Worm (Caenorhabditis elegans) whole organism, young adult: Measurements from ENCODE around the gene pcf-11.

Source experiments
- B0035.1 ChIP-seq: sonication (generic microtip); optimal IDR thresholded peaks from 2 replicates; lab custom pipeline; 2016; ENCODE audit warnings: missing genetic modification characterization, mild to moderate bottlenecking, missing compliant biosample characterization, missing genotype, missing genetic modification reagents
- B0261.1 ChIP-seq: sonication (generic microtip); optimal IDR thresholded peaks from 2 replicates; lab custom pipeline; 2016; ENCODE audit warnings: mild to moderate bottlenecking, missing genetic modification characterization, moderate library complexity, missing compliant biosample characterization
- B0336.3 ChIP-seq: fragments of 200-800 bp; sonication (Bioruptor generic); IDR thresholded peaks from 2 replicates; pipeline ENCODE4 v1.3.6; 2022; ENCODE audit warnings: missing genetic modification characterization, missing compliant biosample characterization
- F23B12.7 ChIP-seq: sonication (generic microtip); optimal IDR thresholded peaks from 2 replicates; lab custom pipeline; 2017; ENCODE audit warnings: missing genetic modification characterization, mild to moderate bottlenecking, missing compliant biosample characterization, antibody characterized with exemption, moderate library complexity; ENCODE audit not compliant: insufficient read depth
- F33H1.4 ChIP-seq: fragments of 200-800 bp; sonication (Bioruptor generic); IDR thresholded peaks from 2 replicates; pipeline ENCODE4 v1.3.6; 2022; ENCODE audit warnings: missing genetic modification reagents, missing genetic modification characterization, missing compliant biosample characterization
- F49E8.2 ChIP-seq: sonication (generic microtip); optimal IDR thresholded peaks from 3 replicates; lab custom pipeline; 2017; ENCODE audit warnings: missing genetic modification characterization, mild to moderate bottlenecking, missing compliant biosample characterization, antibody characterized with exemption, moderate library complexity; ENCODE audit not compliant: insufficient read depth
- K11D2.4 ChIP-seq: fragments of 200-800 bp; sonication (Bioruptor generic); IDR thresholded peaks from 2 replicates; pipeline ENCODE4 v1.3.6; 2022; ENCODE audit warnings: missing genetic modification reagents, missing genetic modification characterization, missing compliant biosample characterization
- K12H6.12 ChIP-seq: fragments of 200-800 bp; sonication (Bioruptor generic); optimal IDR thresholded peaks from 2 replicates; lab custom pipeline; 2018; ENCODE audit warnings: mild to moderate bottlenecking, missing genetic modification characterization, missing compliant biosample characterization
- Y53F4B.3 ChIP-seq: fragments of 200-800 bp; sonication (Bioruptor generic); IDR thresholded peaks from 2 replicates; pipeline ENCODE4 v1.3.6; 2022; ENCODE audit warnings: missing genetic modification reagents, missing genetic modification characterization, missing compliant biosample characterization
- Y56A3A.18 ChIP-seq: fragments of 200-800 bp; sonication (Bioruptor generic); IDR thresholded peaks from 2 replicates; pipeline ENCODE4 v1.3.6; 2022; ENCODE audit warnings: missing genetic modification reagents, missing genetic modification characterization, missing compliant biosample characterization
- Y67H2A.10 ChIP-seq: fragments of 200-800 bp; sonication (Bioruptor generic); conservative IDR thresholded peaks from 2 replicates; pipeline ENCODE4 v1.3.6; 2022; ENCODE audit warnings: missing genetic modification reagents, missing genetic modification characterization, missing compliant biosample characterization
- Y79H2A.3 ChIP-seq: fragments of 200-800 bp; sonication (Bioruptor generic); conservative IDR thresholded peaks from 2 replicates; pipeline ENCODE4 v1.3.6; 2022; ENCODE audit warnings: missing genetic modification reagents, missing genetic modification characterization, missing compliant biosample characterization
- ZK185.1 ChIP-seq: sonication (generic microtip); optimal IDR thresholded peaks from 2 replicates; lab custom pipeline; 2016; ENCODE audit warnings: mild to moderate bottlenecking, missing genetic modification characterization, missing compliant biosample characterization; ENCODE audit not compliant: poor library complexity, severe bottlenecking
- ama-1 ChIP-seq, 3 experiments: fragments of 150-350 bp in 1 of 3; sonication (generic microtip) in 2 of 3; optimal IDR thresholded peaks; 2 replicates each; lab custom pipeline; 2014 to 2018; ENCODE audit warnings: missing biosample characterization in 2 of 3, missing genetic modification characterization in 2 of 3, missing genetic modification reagents in 2 of 3
- athp-1 ChIP-seq: sonication (generic microtip); optimal IDR thresholded peaks from 2 replicates; lab custom pipeline; 2017; ENCODE audit warnings: mild to moderate bottlenecking, missing genetic modification characterization, missing compliant biosample characterization
- attf-5 ChIP-seq: fragments of 200-800 bp; sonication (Bioruptor generic); optimal IDR thresholded peaks from 2 replicates; lab custom pipeline; 2018; ENCODE audit warnings: mild to moderate bottlenecking, missing genetic modification characterization, missing compliant biosample characterization
- attf-6 ChIP-seq: fragments of 200-800 bp; sonication (Bioruptor generic); IDR thresholded peaks from 2 replicates; pipeline ENCODE4 v1.3.6; 2022; ENCODE audit warnings: missing genetic modification reagents, missing genetic modification characterization, missing compliant biosample characterization
- cebp-1 ChIP-seq, 2 experiments: fragments of 200-800 bp in 1 of 2; sonication (Bioruptor generic) in 1 of 2; sonication (generic microtip) in 1 of 2; IDR thresholded peaks in 1 of 2; optimal IDR thresholded peaks in 1 of 2; 2 replicates each; pipeline versions ENCODE4 v1.3.6 to Lab custom; 2017 to 2022; ENCODE audit warnings: missing compliant biosample characterization in 2 of 2, missing genetic modification characterization in 2 of 2, mild to moderate bottlenecking in 1 of 2, missing genetic modification reagents in 1 of 2, moderate library complexity in 1 of 2
- cebp-2 ChIP-seq: fragments of 200-800 bp; sonication (Bioruptor generic); IDR thresholded peaks from 2 replicates; pipeline ENCODE4 v1.3.6; 2022; ENCODE audit warnings: missing genetic modification characterization, missing compliant biosample characterization
- ceh-100 ChIP-seq: fragments of 200-800 bp; sonication (Bioruptor generic); IDR thresholded peaks from 2 replicates; pipeline ENCODE4 v1.3.6; 2022; ENCODE audit warnings: missing genetic modification reagents, missing genetic modification characterization, missing compliant biosample characterization
- ceh-40 ChIP-seq: fragments of 200-800 bp; sonication (Bioruptor generic); IDR thresholded peaks from 2 replicates; pipeline ENCODE4 v1.3.6; 2022; ENCODE audit warnings: missing genetic modification characterization, missing compliant biosample characterization
- ceh-91 ChIP-seq: fragments of 200-800 bp; sonication (Bioruptor generic); IDR thresholded peaks from 2 replicates; pipeline ENCODE4 v1.3.6; 2022; ENCODE audit warnings: missing genetic modification reagents, missing genetic modification characterization, missing compliant biosample characterization
- chd-7 ChIP-seq: sonication (generic microtip); optimal IDR thresholded peaks from 2 replicates; lab custom pipeline; 2016; ENCODE audit warnings: mild to moderate bottlenecking, missing genetic modification characterization, moderate library complexity, missing compliant biosample characterization
- hlh-12 ChIP-seq: sonication (generic microtip); optimal IDR thresholded peaks from 2 replicates; lab custom pipeline; 2016; ENCODE audit warnings: missing genetic modification characterization, missing compliant biosample characterization
- let-526 ChIP-seq: fragments of 200-800 bp; sonication (Bioruptor generic); IDR thresholded peaks from 2 replicates; pipeline ENCODE4 v1.3.6; 2022; ENCODE audit warnings: missing genetic modification reagents, missing genetic modification characterization, missing compliant biosample characterization
- lin-26 ChIP-seq: fragments of 200-800 bp; sonication (Bioruptor generic); IDR thresholded peaks from 2 replicates; pipeline ENCODE4 v1.3.6; 2022; ENCODE audit warnings: missing genetic modification reagents, missing genetic modification characterization, missing compliant biosample characterization
- lin-35 ChIP-seq, 3 experiments: fragments of 150-350 bp in 2 of 3; sonication (generic microtip) in 1 of 3; optimal IDR thresholded peaks; 2 replicates each; lab custom pipeline; 2014 to 2018; ENCODE audit warnings: missing biosample characterization in 3 of 3, missing genetic modification characterization in 3 of 3, missing genetic modification reagents in 3 of 3
- lin-40 ChIP-seq: sonication (generic microtip); optimal IDR thresholded peaks from 2 replicates; lab custom pipeline; 2016; ENCODE audit warnings: missing genetic modification characterization, mild to moderate bottlenecking, missing compliant biosample characterization, missing genotype, missing genetic modification reagents
- lir-1 ChIP-seq: fragments of 200-800 bp; sonication (Bioruptor generic); conservative IDR thresholded peaks from 2 replicates; pipeline ENCODE4 v1.3.6; 2022; ENCODE audit warnings: missing genetic modification reagents, missing genetic modification characterization, missing compliant biosample characterization
- madf-8 ChIP-seq: fragments of 200-800 bp; sonication (Bioruptor generic); conservative IDR thresholded peaks from 2 replicates; pipeline ENCODE4 v1.3.6; 2022; ENCODE audit warnings: missing genetic modification reagents, missing genetic modification characterization, missing compliant biosample characterization
- mcd-1 ChIP-seq: fragments of 200-800 bp; sonication (Bioruptor generic); IDR thresholded peaks from 2 replicates; pipeline ENCODE4 v1.3.6; 2022; ENCODE audit warnings: missing genetic modification reagents, missing genetic modification characterization, missing compliant biosample characterization
- nfyb-1 ChIP-seq: fragments of 200-800 bp; sonication (Bioruptor generic); IDR thresholded peaks from 2 replicates; pipeline ENCODE4 v1.3.6; 2022; ENCODE audit warnings: missing genetic modification reagents, missing genetic modification characterization, missing compliant biosample characterization
- nhr-27 ChIP-seq: fragments of 200-800 bp; sonication (Bioruptor generic); optimal IDR thresholded peaks from 2 replicates; lab custom pipeline; 2018; ENCODE audit warnings: mild to moderate bottlenecking, missing genetic modification characterization, moderate library complexity, missing compliant biosample characterization
- nhr-90 ChIP-seq: sonication (generic microtip); optimal IDR thresholded peaks from 2 replicates; lab custom pipeline; 2016; ENCODE audit warnings: missing genotype, mild to moderate bottlenecking, missing genetic modification characterization, missing compliant biosample characterization
- pbrm-1 ChIP-seq: fragments of 200-800 bp; sonication (Bioruptor generic); IDR thresholded peaks from 2 replicates; pipeline ENCODE4 v1.3.6; 2022; ENCODE audit warnings: missing genetic modification reagents, missing genetic modification characterization, missing compliant biosample characterization
- rcor-1 ChIP-seq: fragments of 200-800 bp; sonication (Bioruptor generic); IDR thresholded peaks from 2 replicates; pipeline ENCODE4 v1.3.6; 2022; ENCODE audit warnings: missing genetic modification reagents, missing genetic modification characterization, missing compliant biosample characterization
- sdz-38 ChIP-seq: sonication (generic microtip); optimal IDR thresholded peaks from 2 replicates; lab custom pipeline; 2016; ENCODE audit warnings: missing genotype, missing genetic modification characterization, missing compliant biosample characterization
- snpc-1.1 ChIP-seq: sonication (generic microtip); optimal IDR thresholded peaks from 2 replicates; lab custom pipeline; 2017; ENCODE audit warnings: missing genetic modification characterization, mild to moderate bottlenecking, missing compliant biosample characterization, antibody characterized with exemption, moderate library complexity, missing genotype, missing genetic modification reagents; ENCODE audit not compliant: insufficient read depth
- snpc-4 ChIP-seq, 5 experiments: fragments of 150-350 bp in 1 of 5; sonication (generic microtip) in 4 of 5; optimal IDR thresholded peaks; 2 replicates each; lab custom pipeline; 2014 to 2018; ENCODE audit warnings: missing genetic modification characterization in 5 of 5, missing biosample characterization in 3 of 5, antibody characterized with exemption in 2 of 5, mild to moderate bottlenecking in 2 of 5, missing compliant biosample characterization in 2 of 5, missing genotype in 2 of 5, moderate library complexity in 2 of 5, missing genetic modification reagents in 1 of 5
- somi-1 ChIP-seq: fragments of 200-800 bp; sonication (Bioruptor generic); optimal IDR thresholded peaks from 2 replicates; lab custom pipeline; 2018; ENCODE audit warnings: mild to moderate bottlenecking, missing genetic modification characterization, missing compliant biosample characterization
- tbp1 ChIP-seq: fragments of 200-800 bp; sonication (Bioruptor generic); optimal IDR thresholded peaks from 2 replicates; lab custom pipeline; 2018; ENCODE audit warnings: mild to moderate bottlenecking, missing genetic modification characterization, missing compliant biosample characterization
- zfh-2 ChIP-seq: fragments of 200-800 bp; sonication (Bioruptor generic); conservative IDR thresholded peaks from 2 replicates; pipeline ENCODE4 v1.3.6; 2022; ENCODE audit warnings: missing genetic modification reagents, missing genetic modification characterization, missing compliant biosample characterization
- zim-3 ChIP-seq: sonication (generic microtip); optimal IDR thresholded peaks from 2 replicates; lab custom pipeline; 2017; ENCODE audit warnings: mild to moderate bottlenecking, missing genetic modification characterization, moderate library complexity, missing compliant biosample characterization
- ztf-18 ChIP-seq: sonication (generic microtip); optimal IDR thresholded peaks from 2 replicates; lab custom pipeline; 2016; ENCODE audit warnings: missing genotype, mild to moderate bottlenecking, missing genetic modification characterization, missing compliant biosample characterization
- ztf-3 ChIP-seq: fragments of 200-800 bp; sonication (Bioruptor generic); optimal IDR thresholded peaks from 2 replicates; lab custom pipeline; 2018; ENCODE audit warnings: mild to moderate bottlenecking, missing genetic modification characterization, missing compliant biosample characterization

pcf-11 gene

DNA sequence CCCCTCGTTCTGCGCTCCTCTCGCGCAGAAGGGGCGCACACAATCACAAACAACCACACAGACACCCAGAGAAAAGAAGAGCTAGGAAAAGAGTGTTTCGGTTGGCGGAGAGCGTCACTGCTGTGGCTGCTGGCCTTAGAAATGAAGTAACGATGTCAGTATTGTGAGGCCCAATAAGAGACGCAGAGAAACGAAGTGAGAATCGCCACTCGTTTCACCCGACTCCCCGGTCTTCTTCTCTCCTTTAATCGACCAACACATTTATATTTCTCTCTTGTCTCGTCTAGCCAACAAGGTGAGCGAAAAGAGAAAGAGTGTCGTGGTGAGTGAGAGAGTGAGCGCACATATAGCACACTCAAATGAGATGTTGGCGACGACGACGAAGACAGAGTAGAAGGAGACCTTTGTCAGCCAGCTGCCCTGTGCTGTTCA, 10.8 kb upstream of the pcf-11 start:
- TF ChIP-seq cebp-1 (GFP tag; IDR thresholded peaks at IDR 0.05; lab: Robert Waterston, UW) (peak; percentile 41; the same call in 1 of the 2 replicates), cebp-1 (tag; optimal IDR thresholded peaks at IDR 0.05; lab: Kevin White, UChicago) (peak; percentile 83), Y56A3A.18 (peak; percentile 52; the same call in 1 of the 2 replicates), tbp1 (GFP tag; lab: Kevin White, UChicago) (peak; percentile 55), pbrm-1 (GFP tag; lab: Robert Waterston, UW) (peak; percentile 55; the same call in 1 of the 2 replicates), nfyb-1 (GFP tag; lab: Robert Waterston, UW) (peak; percentile 77; the same call in 1 of the 2 replicates), K11D2.4 (GFP tag; lab: Robert Waterston, UW) (0 out of 2 replicates have a peak, but pooled peaks have one; percentile 39), hlh-12 (tag; lab: Kevin White, UChicago) (no peak), cebp-2 (GFP tag; lab: Robert Waterston, UW) (0 out of 2 replicates have a peak, but pooled peaks have one; percentile 13), F23B12.7 (peak; percentile 78), rcor-1 (peak; percentile 46; the same call in 1 of the 2 replicates), F49E8.2 (tag; lab: Kevin White, UChicago) (no peak), somi-1 (peak; percentile 59), madf-8 (GFP tag; lab: Robert Waterston, UW) (no peak), attf-6 (GFP tag; lab: Robert Waterston, UW) (no peak), sdz-38 (tag; lab: Kevin White, UChicago) (no peak), attf-5 (peak; percentile 86), ZK185.1 (tag; lab: Kevin White, UChicago) (peak; percentile 86), ceh-100 (GFP tag; lab: Robert Waterston, UW) (0 out of 2 replicates have a peak, but pooled peaks have one; percentile 8), Y67H2A.10 (GFP tag; lab: Robert Waterston, UW) (0 out of 2 replicates have a peak, but pooled peaks have one; percentile 30), lin-40 (tag; lab: Kevin White, UChicago) (peak; percentile 86), B0261.1 (no peak), nhr-90 (peak; percentile 19), zfh-2 (peak; percentile 96), F33H1.4 (GFP tag; lab: Robert Waterston, UW) (0 out of 2 replicates have a peak, but pooled peaks have one; percentile 12), ceh-91 (GFP tag; lab: Robert Waterston, UW) (no peak), chd-7 (peak; percentile 53), B0336.3 (peak; percentile 78), ama-1 (optimal IDR thresholded peaks at IDR 0.05; lab: Kevin White, UChicago) (no peak), ama-1 (GFP tag; optimal IDR thresholded peaks at IDR 0.05; lab: Kevin White, UChicago) (no peak), B0035.1 (tag; lab: Kevin White, UChicago) (peak; percentile 24), K12H6.12 (peak; percentile 92), mcd-1 (GFP tag; lab: Robert Waterston, UW) (peak; percentile 62), ztf-3 (GFP tag; lab: Kevin White, UChicago) (no peak), nhr-27 (no peak), ztf-18 (tag; lab: Kevin White, UChicago) (peak; percentile 84), snpc-4 (GFP tag; optimal IDR thresholded peaks at IDR 0.05; lab: Kevin White, UChicago) (no peak), snpc-4 (tag; optimal IDR thresholded peaks at IDR 0.05; lab: Kevin White, UChicago) (peak; percentile 14 to 63 (median 37)), athp-1 (tag; lab: Kevin White, UChicago) (peak; percentile 30), Y53F4B.3 (GFP tag; lab: Robert Waterston, UW) (no peak), Y79H2A.3 (no peak), lin-35 (GFP tag; optimal IDR thresholded peaks at IDR 0.05; lab: Kevin White, UChicago) (peak in 1 of 3 experiments; percentile 73), zim-3 (no peak), ceh-40 (GFP tag; lab: Robert Waterston, UW) (0 out of 2 replicates have a peak, but pooled peaks have one; percentile 48), lin-26 (no peak), let-526 (0 out of 2 replicates have a peak, but pooled peaks have one; percentile 49), snpc-1.1 (no peak), lir-1 (GFP tag; lab: Robert Waterston, UW) (peak; percentile 72)
